Fruit fly (Drosophila melanogaster): ENCODE results near the gene Prosalpha4.

Prosalpha4 gene

dm6 chrX:16275854-16276338 lies at the start of gene Prosalpha4, which contains the start of gene kat80 (continued):
- no peak for TF ChIP-seq CG4318 (GFP tag; optimal IDR thresholded peaks at IDR 0.05)
- TF ChIP-seq CG8632 (GFP tag; optimal IDR thresholded peaks at IDR 0.05), result peak; percentile 13
- no peak for TF ChIP-seq CG11294 (GFP tag; IDR thresholded peaks at IDR 0.05)
- TF ChIP-seq Gug (GFP tag; IDR thresholded peaks at IDR 0.05), result no peak
- TF ChIP-seq CG10631 (GFP tag; optimal IDR thresholded peaks at IDR 0.05), result no peak
- peak; percentile 2 for TF ChIP-seq acj6 (GFP tag; optimal IDR thresholded peaks at IDR 0.05)
- no peak for TF ChIP-seq Lpt (GFP tag; optimal IDR thresholded peaks at IDR 0.05)
- TF ChIP-seq lz (GFP tag; optimal IDR thresholded peaks at IDR 0.05), result no peak

DNA sequence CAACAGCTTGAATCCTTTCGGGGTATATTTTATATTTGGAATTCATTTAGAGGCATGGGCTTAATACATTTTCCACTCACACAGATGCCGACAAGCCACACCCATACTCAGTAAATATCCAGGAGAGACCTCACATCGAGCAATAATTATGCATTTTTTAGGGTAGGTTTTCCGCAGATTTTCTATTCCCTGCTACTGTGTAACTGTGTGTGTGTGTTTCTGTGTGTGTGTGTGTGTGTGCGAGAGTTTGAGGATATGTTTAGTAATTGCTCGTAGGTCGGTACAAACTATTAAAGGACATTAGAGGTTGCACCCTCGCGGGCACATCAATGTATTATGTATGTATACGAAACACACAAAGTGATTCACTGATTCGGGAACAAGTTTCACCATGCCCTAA lies 44.8 kb upstream of the Prosalpha4 start:
- TF ChIP-seq vri (GFP tag; optimal IDR thresholded peaks at IDR 0.05) (no peak), CG10669 (GFP tag; optimal IDR thresholded peaks at IDR 0.05) (no peak), CG11902 (GFP tag; optimal IDR thresholded peaks at IDR 0.05) (no peak), CG9139 (GFP tag; optimal IDR thresholded peaks at IDR 0.05) (no peak), Eip75B (GFP tag; optimal IDR thresholded peaks at IDR 0.05) (no peak), CG3032 (tag; optimal IDR thresholded peaks at IDR 0.05) (no peak), svp (GFP tag) (no peak), dac (GFP tag; optimal IDR thresholded peaks at IDR 0.05) (no peak), Smox (GFP tag; optimal IDR thresholded peaks at IDR 0.05) (no peak), CG32006 (GFP tag; optimal IDR thresholded peaks at IDR 0.05) (no peak)

- TF ChIP-seq Hr39 (GFP tag; optimal IDR thresholded peaks at IDR 0.05) (no peak), CG7368 (GFP tag; optimal IDR thresholded peaks at IDR 0.05) (no peak), salr (GFP tag; optimal IDR thresholded peaks at IDR 0.05) (no peak), CG6792 (GFP tag; optimal IDR thresholded peaks at IDR 0.05) (no peak), Met (GFP tag; optimal IDR thresholded peaks at IDR 0.05) (no peak), CG1621 (tag; optimal IDR thresholded peaks at IDR 0.05) (no peak), CG15336 (GFP tag; IDR thresholded peaks at IDR 0.05) (no peak), vri (GFP tag; optimal IDR thresholded peaks at IDR 0.05) (no peak), CG31627 (GFP tag; optimal IDR thresholded peaks at IDR 0.05) (no peak), svp (GFP tag) (no peak), Ets21C (GFP tag; optimal IDR thresholded peaks at IDR 0.05) (no peak), CG3032 (tag; optimal IDR thresholded peaks at IDR 0.05) (no peak), OdsH (GFP tag; optimal IDR thresholded peaks at IDR 0.05) (no peak), Ets96B (tag; optimal IDR thresholded peaks at IDR 0.05) (no peak), cyc (GFP tag; optimal IDR thresholded peaks at IDR 0.05) (no peak), Blimp-1 (GFP tag; optimal IDR thresholded peaks at IDR 0.05) (no peak), fkh (GFP tag; optimal IDR thresholded peaks at IDR 0.05) (no peak)
These were observed 34.1 kb upstream of the Prosalpha4 start for dm6 chrX:16241831-16242451.

DNA sequence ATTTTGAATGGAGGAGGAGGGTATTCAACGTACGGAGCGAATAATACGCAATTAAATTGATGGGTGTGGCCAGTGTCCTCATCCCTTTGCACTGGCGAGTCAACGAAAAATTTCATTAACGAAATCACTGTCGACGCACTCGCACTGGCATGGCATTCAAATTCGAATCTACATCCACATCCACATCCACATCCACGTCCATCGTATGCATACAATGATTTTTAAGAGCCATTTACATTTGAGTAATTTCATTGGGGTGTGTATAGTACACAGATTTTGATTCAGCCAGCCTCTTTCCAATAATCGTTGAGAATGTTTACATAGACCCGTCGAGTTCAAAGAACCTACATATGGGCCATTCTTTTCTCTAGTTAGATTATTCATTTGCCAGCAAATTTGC lies 32.1 kb upstream of the Prosalpha4 start:
- TF ChIP-seq acj6 (GFP tag; optimal IDR thresholded peaks at IDR 0.05) (no peak), CG6854 (GFP tag; optimal IDR thresholded peaks at IDR 0.05) (no peak), Sox15 (GFP tag; optimal IDR thresholded peaks at IDR 0.05) (no peak), CG15336 (GFP tag; IDR thresholded peaks at IDR 0.05) (no peak), CG8119 (GFP tag; IDR thresholded peaks at IDR 0.05) (no peak), fd85E (GFP tag; optimal IDR thresholded peaks at IDR 0.05) (no peak), CG6276 (GFP tag; optimal IDR thresholded peaks at IDR 0.05) (no peak)

All from whole organism, prepupa.